Worm (Caenorhabditis elegans): ENCODE data around the gene srbc-10.

DNA sequence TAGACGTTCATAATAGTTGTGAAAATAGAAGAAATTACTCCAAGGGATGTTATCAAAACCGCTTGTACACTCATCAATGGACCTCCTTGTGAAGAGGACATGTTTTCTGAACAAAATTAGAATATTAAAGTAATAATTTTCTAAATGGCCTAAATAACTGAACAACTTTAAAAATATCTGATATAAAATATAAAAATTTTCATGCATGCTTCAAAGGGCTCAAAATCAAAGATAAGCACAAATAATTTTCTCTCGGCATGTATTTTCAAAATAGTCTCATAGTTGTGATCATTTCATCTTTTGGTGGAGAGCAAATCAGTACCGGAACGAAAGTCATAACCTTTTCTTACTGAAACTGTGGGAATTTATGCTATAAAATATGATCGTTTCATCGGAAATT, 7.8 kb downstream of the srbc-10 start, which contains the start of gene srbc-8:
- no peak for TF ChIP-seq him-1 (tag; optimal IDR thresholded peaks at IDR 0.05)
- TF ChIP-seq W03F9.2 (tag; optimal IDR thresholded peaks at IDR 0.05), result no peak
- TF ChIP-seq dao-5 (tag; optimal IDR thresholded peaks at IDR 0.05), result no peak
